Fruit fly (Drosophila melanogaster) whole organism: ENCODE data around the gene udt.

Experiments
- CG8478 ChIP-seq: fragments of >200 bp; optimal IDR thresholded peaks from 2 replicates; lab custom pipeline; 2018; ENCODE audit warnings: inconsistent platforms
- Dll ChIP-seq: fragments of >200 bp; optimal IDR thresholded peaks from 2 replicates; lab custom pipeline; 2017
- EcR ChIP-seq, 2 experiments: fragments of >200 bp; optimal IDR thresholded peaks; 2 replicates each; lab custom pipeline; 2017; ENCODE audit warnings: missing biosample characterization in 2 of 2, missing genetic modification characterization in 2 of 2, missing genetic modification reagents in 2 of 2
- pan ChIP-seq: fragments of >200 bp; optimal IDR thresholded peaks from 2 replicates; lab custom pipeline; 2017
- psq ChIP-seq: fragments of >200 bp; optimal IDR thresholded peaks from 2 replicates; lab custom pipeline; 2017
- usp ChIP-seq: fragments of >200 bp; optimal IDR thresholded peaks from 2 replicates; lab custom pipeline; 2017; ENCODE audit warnings: missing biosample characterization, missing genetic modification characterization, mixed read lengths

The udt gene

dm6 chr3R:23763015-23763414, at the start of gene udt:
Gene udt, minus strand, starts transcription at chr3R:23763263.
- TF ChIP-seq Dll (lab: Kevin White, UChicago) (no peak), EcR (GFP tag; optimal IDR thresholded peaks at IDR 0.05; lab: Kevin White, UChicago) (no peak), psq (no peak), pan (lab: Kevin White, UChicago) (no peak), CG8478 (lab: Kevin White, UChicago) (no peak), usp (GFP tag; lab: Kevin White, UChicago) (no peak)

dm6 chr3R:23803668-23804067, 40.6 kb upstream of the udt start, which contains the start of gene CG34355:
Gene CG34355, plus strand, starts transcription at chr3R:23803859.
- TF ChIP-seq CG8478 (lab: Kevin White, UChicago) (no peak), pan (lab: Kevin White, UChicago) (no peak)

dm6 chr3R:23791491-23791890, 28.4 kb upstream of the udt start:
- peak; percentile 6 for TF ChIP-seq pan (lab: Kevin White, UChicago)
- no peak for TF ChIP-seq usp (GFP tag; lab: Kevin White, UChicago)

DNA sequence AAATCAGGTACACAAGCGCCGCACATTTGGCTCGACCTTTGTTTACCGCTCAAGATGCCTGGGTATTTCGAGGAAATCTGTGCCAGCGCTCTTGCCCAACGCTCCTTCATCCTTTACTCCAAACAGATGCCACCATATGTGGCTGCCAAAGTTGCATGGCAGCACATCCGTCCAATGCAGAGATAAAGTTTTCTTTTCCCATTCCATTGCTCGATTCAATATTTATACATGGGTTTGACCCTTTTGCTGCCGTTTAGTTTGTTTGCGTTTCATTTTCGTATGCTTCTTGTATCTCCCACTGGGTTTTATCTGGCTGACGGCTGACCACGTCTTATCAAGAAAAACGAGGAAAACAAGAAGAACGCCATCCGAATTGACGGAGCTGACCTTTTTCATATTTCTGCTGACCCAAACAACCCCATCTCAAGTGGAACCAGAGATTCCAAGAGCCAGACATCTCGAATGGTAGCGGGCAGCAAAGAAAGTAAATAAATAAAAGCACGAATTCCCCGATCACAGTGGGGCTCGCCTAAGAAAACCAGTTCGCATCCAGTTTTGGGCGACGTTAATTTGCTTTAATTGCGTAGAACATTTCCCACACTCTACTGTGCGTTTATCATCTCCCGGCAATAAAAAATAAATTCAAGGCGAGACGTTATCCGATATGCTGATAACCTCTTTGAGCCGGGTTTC, 27.6 kb upstream of the udt start:
- no peak for TF ChIP-seq EcR (GFP tag; optimal IDR thresholded peaks at IDR 0.05; lab: Kevin White, UChicago)
- no peak for TF ChIP-seq CG8478 (lab: Kevin White, UChicago)
- no peak for TF ChIP-seq Dll (lab: Kevin White, UChicago)
- TF ChIP-seq usp (GFP tag; lab: Kevin White, UChicago): no peak
- TF ChIP-seq psq: no peak
- no peak for TF ChIP-seq pan (lab: Kevin White, UChicago)

DNA sequence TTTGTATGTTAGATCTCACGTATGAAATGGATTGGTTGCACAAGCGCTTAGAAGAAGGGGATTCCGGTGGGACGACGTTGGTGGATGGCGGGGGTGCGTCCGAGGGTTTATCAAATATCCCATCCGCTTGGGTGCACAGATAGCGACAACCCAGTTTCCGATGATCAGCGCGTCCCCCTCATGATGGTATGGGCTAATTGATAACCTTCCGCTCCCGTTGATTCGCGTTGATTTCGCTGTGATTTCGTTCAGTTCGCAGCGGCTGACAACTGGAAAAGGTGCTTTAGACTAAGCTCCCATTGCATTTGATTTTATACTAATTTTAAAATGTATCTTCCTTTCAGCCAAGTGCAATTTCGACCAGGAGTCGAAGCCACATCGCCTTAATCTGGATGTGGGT, 26.5 kb upstream of the udt start:
- TF ChIP-seq usp (GFP tag; lab: Kevin White, UChicago): no peak
- TF ChIP-seq psq: no peak
- no peak for TF ChIP-seq EcR (GFP tag; optimal IDR thresholded peaks at IDR 0.05; lab: Kevin White, UChicago)
- no peak for TF ChIP-seq pan (lab: Kevin White, UChicago)
- no peak for TF ChIP-seq CG8478 (lab: Kevin White, UChicago)
- no peak for TF ChIP-seq Dll (lab: Kevin White, UChicago)

DNA sequence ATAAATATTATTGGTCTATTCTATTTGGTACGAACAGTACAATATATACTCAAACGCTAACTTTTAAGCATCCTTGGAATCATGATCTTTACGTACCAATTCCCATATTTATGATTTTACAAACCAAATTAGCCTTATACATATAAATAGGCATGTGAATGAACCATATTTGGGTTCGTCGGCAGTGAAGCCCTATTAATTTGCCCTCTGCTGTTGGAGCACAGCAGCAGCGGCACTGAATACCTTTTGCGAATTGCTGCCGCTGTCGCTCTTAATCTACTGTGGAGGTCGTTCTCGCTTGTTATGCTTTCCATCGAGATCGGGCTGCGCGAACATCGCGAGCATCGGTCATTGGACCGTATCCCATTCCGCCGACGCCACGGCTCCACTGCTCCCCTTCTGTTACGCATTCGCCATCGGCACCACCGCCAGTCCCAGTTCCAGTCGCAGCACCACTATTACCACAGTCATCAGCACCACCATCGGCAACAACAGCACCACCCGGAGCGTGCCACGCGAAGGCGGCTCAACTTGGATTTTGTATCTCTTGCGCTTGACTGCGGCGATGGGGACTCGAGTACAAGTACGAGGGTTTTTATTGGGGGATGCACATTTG, 25.5 kb upstream of the udt start:
- TF ChIP-seq CG8478 (lab: Kevin White, UChicago) (no peak), EcR (GFP tag; optimal IDR thresholded peaks at IDR 0.05; lab: Kevin White, UChicago) (peak in 1 of 2 experiments; percentile 70)

DNA sequence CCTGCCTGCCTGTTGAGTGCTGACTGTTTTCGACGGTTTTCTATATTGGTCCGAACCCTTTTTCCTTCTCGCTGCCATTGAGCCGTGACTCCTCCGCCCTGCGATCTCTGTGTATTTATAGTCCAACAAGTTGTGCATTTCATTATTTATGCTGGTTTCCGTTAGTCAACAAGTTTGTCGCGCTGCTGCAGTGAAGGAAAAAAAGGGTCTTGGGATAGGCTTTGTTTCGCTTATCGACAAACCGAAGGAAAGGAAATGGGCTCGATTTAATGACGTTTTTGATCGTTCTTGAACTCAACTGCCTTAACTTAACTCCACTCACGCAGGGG, 24.5 kb upstream of the udt start:
- TF ChIP-seq pan (lab: Kevin White, UChicago): no peak
- TF ChIP-seq usp (GFP tag; lab: Kevin White, UChicago): no peak
- TF ChIP-seq EcR (GFP tag; optimal IDR thresholded peaks at IDR 0.05; lab: Kevin White, UChicago): no peak
- TF ChIP-seq psq: no peak
- no peak for TF ChIP-seq CG8478 (lab: Kevin White, UChicago)
- TF ChIP-seq Dll (lab: Kevin White, UChicago): no peak

- TF ChIP-seq pan (lab: Kevin White, UChicago) (no peak), usp (GFP tag; lab: Kevin White, UChicago) (no peak), psq (no peak), CG8478 (lab: Kevin White, UChicago) (no peak), Dll (lab: Kevin White, UChicago) (no peak), EcR (GFP tag; optimal IDR thresholded peaks at IDR 0.05; lab: Kevin White, UChicago) (no peak)
Observed at dm6 chr3R:23786768-23787631, 23.9 kb upstream of the udt start.

- TF ChIP-seq pan (lab: Kevin White, UChicago) (no peak), EcR (GFP tag; optimal IDR thresholded peaks at IDR 0.05; lab: Kevin White, UChicago) (no peak), Dll (lab: Kevin White, UChicago) (no peak), psq (no peak), CG8478 (lab: Kevin White, UChicago) (no peak), usp (GFP tag; lab: Kevin White, UChicago) (no peak)
Observed at dm6 chr3R:23784925-23785680, 22.0 kb upstream of the udt start.

- TF ChIP-seq psq (no peak), CG8478 (lab: Kevin White, UChicago) (no peak), Dll (lab: Kevin White, UChicago) (no peak), usp (GFP tag; lab: Kevin White, UChicago) (no peak), pan (lab: Kevin White, UChicago) (no peak), EcR (GFP tag; optimal IDR thresholded peaks at IDR 0.05; lab: Kevin White, UChicago) (no peak)
Observed at dm6 chr3R:23783961-23784360, 20.9 kb upstream of the udt start.

DNA sequence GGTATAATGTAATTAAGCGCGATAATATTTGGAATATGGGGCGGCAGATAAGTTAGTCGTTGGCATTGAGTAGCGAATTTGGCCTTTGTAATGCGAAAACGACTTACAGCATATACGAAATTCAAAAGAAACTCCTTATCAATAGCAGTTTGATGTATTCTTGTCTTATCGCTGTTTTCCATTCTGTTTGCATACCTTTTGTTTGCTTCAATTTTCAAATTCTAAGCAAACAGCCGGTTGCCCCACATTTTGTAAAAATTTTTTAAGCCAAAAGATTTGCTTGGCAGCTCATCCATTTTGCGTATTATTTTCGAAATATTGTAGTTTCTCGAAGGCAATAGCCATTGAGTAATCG, 20.3 kb upstream of the udt start:
- TF ChIP-seq usp (GFP tag; lab: Kevin White, UChicago) (no peak), CG8478 (lab: Kevin White, UChicago) (no peak), psq (no peak)
